Worm (Caenorhabditis elegans) whole organism, L4 larva: Measurements from ENCODE around the gene nyn-1.

ENCODE experiments used
- ceh-32 ChIP-seq: sonication (generic microtip); optimal IDR thresholded peaks from 2 replicates; lab custom pipeline; 2016; ENCODE audit warnings: mild to moderate bottlenecking, missing genetic modification characterization, missing compliant biosample characterization; ENCODE audit not compliant: poor library complexity
- ces-1 ChIP-seq: fragments of 150-350 bp; sonication (generic microtip); optimal IDR thresholded peaks from 4 replicates; lab custom pipeline; 2014; ENCODE audit warnings: missing biosample characterization, missing genetic modification reagents, missing genetic modification characterization
- ctbp-1 ChIP-seq: fragments of 200-800 bp; sonication (Bioruptor generic); IDR thresholded peaks from 2 replicates; pipeline ENCODE4 v1.3.6; 2022; ENCODE audit warnings: missing genetic modification reagents, missing genetic modification characterization, missing compliant biosample characterization
- fkh-10 ChIP-seq: fragments of 150-350 bp; optimal IDR thresholded peaks from 2 replicates; lab custom pipeline; 2014; ENCODE audit warnings: missing biosample characterization, missing genetic modification reagents, missing genetic modification characterization
- lin-13 ChIP-seq: fragments of 150-350 bp; optimal IDR thresholded peaks from 2 replicates; lab custom pipeline; 2014; ENCODE audit warnings: missing biosample characterization, missing genetic modification reagents, missing genetic modification characterization
- lin-15B ChIP-seq: fragments of 150-350 bp; sonication (generic microtip); optimal IDR thresholded peaks from 3 replicates; lab custom pipeline; 2014; ENCODE audit warnings: missing biosample characterization, missing genetic modification characterization
- mep-1 ChIP-seq: fragments of 150-350 bp; sonication (generic microtip); optimal IDR thresholded peaks from 3 replicates; lab custom pipeline; 2014; ENCODE audit warnings: missing biosample characterization, missing genetic modification characterization
- nhr-102 ChIP-seq: sonication (generic microtip); optimal IDR thresholded peaks from 2 replicates; lab custom pipeline; 2016; ENCODE audit warnings: mild to moderate bottlenecking, missing genetic modification characterization, moderate library complexity, missing compliant biosample characterization
- nhr-28 ChIP-seq: fragments of 150-350 bp; optimal IDR thresholded peaks from 2 replicates; lab custom pipeline; 2014; ENCODE audit warnings: missing biosample characterization, missing genetic modification characterization
- tag-97 ChIP-seq: fragments of 200-800 bp; sonication (Bioruptor generic); IDR thresholded peaks from 2 replicates; pipeline ENCODE4 v1.3.6; 2022; ENCODE audit warnings: missing genetic modification characterization, missing compliant biosample characterization
- unc-62 ChIP-seq, 3 experiments: fragments of 150-350 bp in 1 of 3; sonication (generic microtip); optimal IDR thresholded peaks in 2 of 3; peaks in 1 of 3; 1 replicate in 1 of 3; 2 replicates in 2 of 3; lab custom pipeline; 2014 to 2017; ENCODE audit warnings: missing biosample characterization in 3 of 3, missing genetic modification characterization in 3 of 3, missing genetic modification reagents in 3 of 3, missing genotype in 1 of 3
- ztf-11 ChIP-seq: fragments of 150-350 bp; optimal IDR thresholded peaks from 2 replicates; lab custom pipeline; 2014; ENCODE audit warnings: missing biosample characterization, missing genetic modification characterization

ce11 chrIV:13686965-13687425 lies at the start of gene nyn-1:
- TF ChIP-seq lin-13 (GFP tag; lab: Kevin White, UChicago) (no peak), lin-15B (no peak), ceh-32 (tag; lab: Kevin White, UChicago) (no peak), tag-97 (GFP tag; lab: Robert Waterston, UW) (no peak), ctbp-1 (GFP tag; lab: Robert Waterston, UW) (no peak), mep-1 (no peak), nhr-102 (tag; lab: Kevin White, UChicago) (no peak), ces-1 (GFP tag; lab: Kevin White, UChicago) (no peak), unc-62 (GFP tag; optimal IDR thresholded peaks at IDR 0.05 in 1 of 2; lab: Kevin White, UChicago) (no peak), unc-62 (tag; optimal IDR thresholded peaks at IDR 0.05; lab: Kevin White, UChicago) (no peak), ztf-11 (tag; lab: Kevin White, UChicago) (no peak), nhr-28 (tag; lab: Kevin White, UChicago) (no peak), fkh-10 (GFP tag; lab: Kevin White, UChicago) (no peak)
